Fruit fly (Drosophila melanogaster): Measurements from ENCODE around the gene arm.

dm6 chrX:1944245-1945114, 44.0 kb upstream of the arm start:
- TF ChIP-seq psq (optimal IDR thresholded peaks at IDR 0.05), result no peak
- no peak for TF ChIP-seq Dll (optimal IDR thresholded peaks at IDR 0.05)
